Fruit fly (Drosophila melanogaster) whole organism, embryonic: ENCODE measurements around the gene Usp10.

Experiments used
- Aef1 ChIP-seq: fragments of 200-800 bp; sonication (Bioruptor generic); IDR thresholded peaks from 3 replicates; pipeline ENCODE4 v1.3.6; 2022; ENCODE audit warnings: missing biosample characterization, missing genetic modification characterization
- Antp ChIP-seq: fragments of 200-800 bp; sonication (Bioruptor generic); optimal IDR thresholded peaks from 3 replicates; lab custom pipeline; 2016; ENCODE audit warnings: missing biosample characterization, missing genetic modification characterization
- Asciz ChIP-seq: fragments of 200-800 bp; sonication (Bioruptor generic); optimal IDR thresholded peaks from 2 replicates; lab custom pipeline; 2017; ENCODE audit warnings: missing biosample characterization, mild to moderate bottlenecking, missing genetic modification characterization, missing genetic modification reagents
- CG10543 ChIP-seq: fragments of 200-800 bp; sonication (Bioruptor generic); optimal IDR thresholded peaks from 3 replicates; lab custom pipeline; 2017; ENCODE audit warnings: missing biosample characterization, mild to moderate bottlenecking, missing genetic modification characterization, moderate library complexity
- CG12769 ChIP-seq: fragments of 200-800 bp; sonication (Bioruptor generic); optimal IDR thresholded peaks from 2 replicates; lab custom pipeline; 2019; ENCODE audit warnings: missing biosample characterization, mild to moderate bottlenecking, missing genetic modification characterization, moderate library complexity
- CG15073 ChIP-seq: fragments of 200-800 bp; sonication (Bioruptor generic); optimal IDR thresholded peaks from 2 replicates; lab custom pipeline; 2016; ENCODE audit warnings: missing biosample characterization, missing genetic modification characterization
- CG2129 ChIP-seq: fragments of 200-800 bp; sonication (Bioruptor generic); IDR thresholded peaks from 2 replicates; pipeline ENCODE4 v1.3.6; 2022; ENCODE audit warnings: missing biosample characterization, missing genetic modification characterization; ENCODE audit not compliant: partially characterized antibody
- CG3838 ChIP-seq: fragments of 200-800 bp; sonication (Bioruptor generic); optimal IDR thresholded peaks from 3 replicates; lab custom pipeline; 2016; ENCODE audit warnings: missing biosample characterization, missing genetic modification characterization
- CG4617 ChIP-seq: fragments of 200-800 bp; sonication (Bioruptor generic); optimal IDR thresholded peaks from 3 replicates; lab custom pipeline; 2016; ENCODE audit warnings: missing biosample characterization, missing genetic modification characterization, borderline replicate concordance
- CG4854 ChIP-seq: fragments of 200-800 bp; sonication (Bioruptor generic); optimal IDR thresholded peaks from 2 replicates; lab custom pipeline; 2016; ENCODE audit warnings: missing biosample characterization, missing genetic modification characterization, inconsistent platforms
- CG6272 ChIP-seq: fragments of 200-800 bp; sonication (Bioruptor generic); IDR thresholded peaks from 2 replicates; pipeline ENCODE4 v1.3.6; 2022; ENCODE audit warnings: missing biosample characterization, missing genetic modification characterization
- CG7556 ChIP-seq: fragments of 200-800 bp; sonication (Bioruptor generic); optimal IDR thresholded peaks from 2 replicates; lab custom pipeline; 2017; ENCODE audit warnings: missing biosample characterization, mild to moderate bottlenecking, missing genetic modification characterization
- CG7987 ChIP-seq: fragments of 200-800 bp; sonication (Bioruptor generic); optimal IDR thresholded peaks from 2 replicates; lab custom pipeline; 2018; ENCODE audit warnings: missing biosample characterization, mild to moderate bottlenecking, missing genetic modification characterization, moderate library complexity
- CG8388 ChIP-seq: fragments of 200-800 bp; sonication (Bioruptor generic); optimal IDR thresholded peaks from 2 replicates; lab custom pipeline; 2019; ENCODE audit warnings: missing biosample characterization, mild to moderate bottlenecking, missing genetic modification characterization, moderate library complexity
- CkIIα-i1 ChIP-seq: fragments of 200-800 bp; sonication (Bioruptor generic); IDR thresholded peaks from 2 replicates; pipeline ENCODE4 v1.3.6; 2022; ENCODE audit warnings: missing biosample characterization, missing genetic modification characterization
- D ChIP-seq, 2 experiments: fragments of 200-800 bp in 1 of 2; fragments of >200 bp in 1 of 2; sonication (Bioruptor generic) in 1 of 2; optimal IDR thresholded peaks; 2 replicates in 1 of 2; 3 replicates in 1 of 2; lab custom pipeline; 2017; ENCODE audit warnings: mild to moderate bottlenecking in 1 of 2, missing biosample characterization in 1 of 2, missing genetic modification characterization in 1 of 2, missing genetic modification reagents in 1 of 2
- Ets97D ChIP-seq: fragments of 200-800 bp; sonication (Bioruptor generic); optimal IDR thresholded peaks from 3 replicates; lab custom pipeline; 2016; ENCODE audit warnings: missing biosample characterization, missing genetic modification characterization
- HLH4C ChIP-seq: fragments of 200-800 bp; sonication (Bioruptor generic); IDR thresholded peaks from 3 replicates; pipeline ENCODE4 v1.3.6; 2022; ENCODE audit warnings: missing biosample characterization, missing genetic modification characterization; ENCODE audit not compliant: partially characterized antibody
- HLH54F ChIP-seq: fragments of 200-800 bp; sonication (Bioruptor generic); optimal IDR thresholded peaks from 3 replicates; lab custom pipeline; 2016; ENCODE audit warnings: missing biosample characterization, missing genetic modification characterization
- HmgZ ChIP-seq: fragments of 200-800 bp; sonication (Bioruptor generic); optimal IDR thresholded peaks from 2 replicates; lab custom pipeline; 2018; ENCODE audit warnings: missing biosample characterization, mild to moderate bottlenecking, missing genetic modification characterization
- Hmx ChIP-seq: fragments of 200-800 bp; sonication (Bioruptor generic); optimal IDR thresholded peaks from 2 replicates; lab custom pipeline; 2016; ENCODE audit warnings: missing biosample characterization, missing genetic modification characterization
- Hr39 ChIP-seq: fragments of >200 bp; optimal IDR thresholded peaks from 2 replicates; lab custom pipeline; 2017
- Hr78 ChIP-seq, 2 experiments: fragments of 200-800 bp in 1 of 2; fragments of >200 bp in 1 of 2; sonication (Bioruptor generic) in 1 of 2; optimal IDR thresholded peaks; 2 replicates each; lab custom pipeline; 2017 to 2019; ENCODE audit warnings: missing biosample characterization in 2 of 2, missing genetic modification characterization in 2 of 2, mild to moderate bottlenecking in 1 of 2, moderate library complexity in 1 of 2
- NC2β ChIP-seq: fragments of 200-800 bp; sonication (Bioruptor generic); optimal IDR thresholded peaks from 2 replicates; lab custom pipeline; 2016; ENCODE audit warnings: missing biosample characterization, missing genetic modification characterization
- Opbp ChIP-seq: fragments of 200-800 bp; sonication (Bioruptor generic); IDR thresholded peaks from 3 replicates; pipeline ENCODE4 v1.3.6; 2022; ENCODE audit warnings: missing biosample characterization, missing genetic modification characterization; ENCODE audit not compliant: partially characterized antibody
- Pdp1 ChIP-seq, 2 experiments: fragments of 200-800 bp; sonication (Bioruptor generic); optimal IDR thresholded peaks; 3 replicates each; lab custom pipeline; 2016; ENCODE audit warnings: missing biosample characterization in 2 of 2, missing genetic modification characterization in 2 of 2, mild to moderate bottlenecking in 1 of 2, moderate library complexity in 1 of 2
- Poxn ChIP-seq: fragments of 200-800 bp; sonication (Bioruptor generic); IDR thresholded peaks from 2 replicates; pipeline ENCODE4 v1.3.6; 2022; ENCODE audit warnings: missing biosample characterization, missing genetic modification characterization
- Rfx ChIP-seq: fragments of 200-800 bp; sonication (Bioruptor generic); IDR thresholded peaks from 2 replicates; pipeline ENCODE4 v1.3.6; 2022; ENCODE audit warnings: missing biosample characterization, missing genetic modification characterization
- Sox102F ChIP-seq: fragments of 200-800 bp; sonication (Bioruptor generic); optimal IDR thresholded peaks from 2 replicates; lab custom pipeline; 2018; ENCODE audit warnings: missing biosample characterization, mild to moderate bottlenecking, missing genetic modification characterization, moderate library complexity
- ac ChIP-seq: fragments of 200-800 bp; sonication (Bioruptor generic); optimal IDR thresholded peaks from 3 replicates; lab custom pipeline; 2017; ENCODE audit warnings: missing biosample characterization, mild to moderate bottlenecking, missing genetic modification characterization
- btn ChIP-seq: fragments of 200-800 bp; sonication (Bioruptor generic); optimal IDR thresholded peaks from 2 replicates; lab custom pipeline; 2016; ENCODE audit warnings: missing biosample characterization, missing genetic modification characterization
- ci ChIP-seq: fragments of 200-800 bp; sonication (Bioruptor generic); IDR thresholded peaks from 3 replicates; pipeline ENCODE4 v1.3.6; 2022; ENCODE audit warnings: missing biosample characterization, missing genetic modification characterization
- dmrt99B ChIP-seq: fragments of 200-800 bp; sonication (Bioruptor generic); optimal IDR thresholded peaks from 2 replicates; lab custom pipeline; 2018; ENCODE audit warnings: missing biosample characterization, mild to moderate bottlenecking, missing genetic modification characterization, moderate library complexity
- eve ChIP-seq, 2 experiments: fragments of >200 bp; optimal IDR thresholded peaks; 2 replicates each; lab custom pipeline; 2017; ENCODE audit warnings: missing biosample characterization in 2 of 2, missing genetic modification characterization in 2 of 2
- fd3F ChIP-seq: fragments of 200-800 bp; sonication (Bioruptor generic); optimal IDR thresholded peaks from 2 replicates; lab custom pipeline; 2018; ENCODE audit warnings: missing biosample characterization, mild to moderate bottlenecking, missing genetic modification characterization, moderate library complexity
- ham ChIP-seq: fragments of 200-800 bp; sonication (Bioruptor generic); IDR thresholded peaks from 2 replicates; pipeline ENCODE4 v1.3.6; 2022; ENCODE audit warnings: missing biosample characterization, missing genetic modification characterization
- hbn ChIP-seq: fragments of 200-800 bp; sonication (Bioruptor generic); IDR thresholded peaks from 2 replicates; pipeline ENCODE4 v1.3.6; 2022; ENCODE audit warnings: missing biosample characterization, missing genetic modification characterization; ENCODE audit not compliant: partially characterized antibody
- insv ChIP-seq, 2 experiments: fragments of 200-800 bp; sonication (Bioruptor generic); optimal IDR thresholded peaks; 3 replicates each; lab custom pipeline; 2016 to 2018; ENCODE audit warnings: missing biosample characterization in 2 of 2, missing genetic modification characterization in 2 of 2
- jumu ChIP-seq: fragments of 200-800 bp; sonication (Bioruptor generic); optimal IDR thresholded peaks from 3 replicates; lab custom pipeline; 2016; ENCODE audit warnings: missing biosample characterization, missing genetic modification characterization
- knrl ChIP-seq: fragments of 200-800 bp; sonication (Bioruptor generic); IDR thresholded peaks from 3 replicates; pipeline ENCODE4 v1.3.6; 2022; ENCODE audit warnings: missing biosample characterization, missing genetic modification characterization; ENCODE audit not compliant: partially characterized antibody
- mirr ChIP-seq: fragments of 200-800 bp; sonication (Bioruptor generic); optimal IDR thresholded peaks from 3 replicates; lab custom pipeline; 2018; ENCODE audit warnings: missing biosample characterization, mild to moderate bottlenecking, missing genetic modification characterization
- mld ChIP-seq: fragments of 200-800 bp; sonication (Bioruptor generic); IDR thresholded peaks from 3 replicates; pipeline ENCODE4 v1.3.6; 2022; ENCODE audit warnings: missing biosample characterization, missing genetic modification characterization; ENCODE audit not compliant: partially characterized antibody
- pros ChIP-seq: fragments of 200-800 bp; sonication (Bioruptor generic); optimal IDR thresholded peaks from 3 replicates; lab custom pipeline; 2019; ENCODE audit warnings: missing biosample characterization, mild to moderate bottlenecking, missing genetic modification characterization, moderate library complexity
- sd ChIP-seq: fragments of 200-800 bp; sonication (Bioruptor generic); optimal IDR thresholded peaks from 3 replicates; lab custom pipeline; 2018; ENCODE audit warnings: missing biosample characterization, mild to moderate bottlenecking, missing genetic modification characterization, moderate library complexity
- sima ChIP-seq: fragments of 200-800 bp; sonication (Bioruptor generic); optimal IDR thresholded peaks from 2 replicates; lab custom pipeline; 2016; ENCODE audit warnings: missing biosample characterization, missing genetic modification characterization
- sisA ChIP-seq: fragments of 200-800 bp; sonication (Bioruptor generic); IDR thresholded peaks from 2 replicates; pipeline ENCODE4 v1.3.6; 2022; ENCODE audit warnings: missing biosample characterization, missing genetic modification characterization
- sug ChIP-seq: fragments of 200-800 bp; optimal IDR thresholded peaks from 2 replicates; lab custom pipeline; 2019; ENCODE audit warnings: missing biosample characterization, mild to moderate bottlenecking, missing genetic modification characterization, moderate library complexity
- tna ChIP-seq: fragments of 200-800 bp; sonication (Bioruptor generic); IDR thresholded peaks from 2 replicates; pipeline ENCODE4 v1.3.6; 2022; ENCODE audit warnings: missing biosample characterization, missing genetic modification characterization; ENCODE audit not compliant: partially characterized antibody
- vnd ChIP-seq: fragments of 200-800 bp; sonication (Bioruptor generic); IDR thresholded peaks from 3 replicates; pipeline ENCODE4 v1.3.6; 2022; ENCODE audit warnings: missing biosample characterization, missing genetic modification characterization; ENCODE audit not compliant: partially characterized antibody

The Usp10 gene

DNA sequence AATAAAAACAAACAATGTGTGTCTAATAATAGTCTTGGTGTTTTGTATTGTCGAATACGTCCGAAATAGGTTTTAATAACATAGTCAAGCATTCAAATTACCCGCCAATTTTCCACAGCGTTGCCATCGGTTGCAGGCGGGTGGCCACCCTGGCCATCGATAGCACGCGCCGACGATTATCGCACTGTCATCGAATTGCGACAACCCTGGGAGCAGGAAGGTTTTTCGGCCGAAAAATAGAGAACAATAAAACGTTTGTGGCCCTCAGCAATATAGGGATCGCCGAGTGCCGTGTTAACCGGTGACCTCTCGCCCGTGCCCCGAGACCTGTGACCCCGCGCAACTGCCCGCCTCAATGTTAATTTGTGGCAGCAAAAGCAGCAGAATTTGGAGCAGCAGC is at the start of gene Usp10:
Usp10 (plus strand) TSS at position 187 of the 400 bp plus-strand sequence.
- peak; percentile 70 for TF ChIP-seq tna
- no peak for TF ChIP-seq CG8388 (GFP tag; lab: Kevin White, UChicago)
- no peak for TF ChIP-seq Asciz
- no peak for TF ChIP-seq fd3F
- TF ChIP-seq sisA (GFP tag; lab: Robert Waterston, UW), result no peak
- TF ChIP-seq CG10543 (GFP tag; lab: Kevin White, UChicago), result no peak
- TF ChIP-seq CG3838, result no peak
- no peak for TF ChIP-seq ham (GFP tag; lab: Robert Waterston, UW)
- no peak for TF ChIP-seq Antp (GFP tag; lab: Kevin White, UChicago)
- TF ChIP-seq CG15073 (GFP tag; lab: Kevin White, UChicago), result no peak
- no peak for TF ChIP-seq HLH54F (GFP tag; lab: Kevin White, UChicago)
- no peak for TF ChIP-seq sd (tag; lab: Kevin White, UChicago)
- TF ChIP-seq eve (GFP tag; optimal IDR thresholded peaks at IDR 0.05; lab: Kevin White, UChicago), result no peak
- TF ChIP-seq Sox102F, result no peak
- TF ChIP-seq Ets97D (GFP tag; lab: Kevin White, UChicago), result peak; percentile 61
- peak; percentile 15 for TF ChIP-seq sug (tag; lab: Kevin White, UChicago)
- TF ChIP-seq Poxn, result no peak
- TF ChIP-seq CG4854 (GFP tag; lab: Kevin White, UChicago), result no peak
- no peak for TF ChIP-seq CG2129 (GFP tag; lab: Robert Waterston, UW)
- TF ChIP-seq CG6272 (GFP tag; lab: Robert Waterston, UW), result 0 out of 2 replicates have a peak, but pooled peaks have one; percentile 21
- no peak for TF ChIP-seq ac (GFP tag; lab: Kevin White, UChicago)
- TF ChIP-seq Hr39 (lab: Kevin White, UChicago), result no peak
- no peak for TF ChIP-seq dmrt99B (tag; lab: Kevin White, UChicago)
- TF ChIP-seq knrl (GFP tag; lab: Robert Waterston, UW), result peak; percentile 73
- no peak for TF ChIP-seq Aef1 (GFP tag; lab: Robert Waterston, UW)
- no peak for TF ChIP-seq insv (GFP tag; optimal IDR thresholded peaks at IDR 0.05; lab: Kevin White, UChicago)
- peak; percentile 89 for TF ChIP-seq Opbp
- no peak for TF ChIP-seq sima
- TF ChIP-seq Hr78 (GFP tag; optimal IDR thresholded peaks at IDR 0.05; lab: Kevin White, UChicago), result peak in 1 of 2 experiments; percentile 40
- TF ChIP-seq Rfx (GFP tag; lab: Robert Waterston, UW), result peak; percentile 31; the same call in 1 of the 2 replicates
- TF ChIP-seq mld (GFP tag; lab: Robert Waterston, UW), result peak; percentile 58; the same call in 1 of the 3 replicates
- TF ChIP-seq mirr (GFP tag; lab: Kevin White, UChicago), result no peak
- peak; percentile 26 for TF ChIP-seq NC2β
- no peak for TF ChIP-seq CG7556 (GFP tag; lab: Kevin White, UChicago)
- no peak for TF ChIP-seq Hmx
- peak; percentile 71 for TF ChIP-seq HmgZ (tag; lab: Kevin White, UChicago)
- peak; percentile 88 for TF ChIP-seq CG4617
- TF ChIP-seq pros (GFP tag; lab: Kevin White, UChicago), result no peak
- peak; percentile 77 for TF ChIP-seq hbn
- TF ChIP-seq D (optimal IDR thresholded peaks at IDR 0.05; lab: Kevin White, UChicago), result peak; percentile 79
- TF ChIP-seq D (GFP tag; optimal IDR thresholded peaks at IDR 0.05; lab: Kevin White, UChicago), result no peak
- TF ChIP-seq Pdp1 (GFP tag; optimal IDR thresholded peaks at IDR 0.05; lab: Kevin White, UChicago), result peak in 1 of 2 experiments; percentile 38
- no peak for TF ChIP-seq CkIIα-i1 (GFP tag; lab: Robert Waterston, UW)
- TF ChIP-seq btn (GFP tag; lab: Kevin White, UChicago), result no peak
- no peak for TF ChIP-seq jumu (GFP tag; lab: Kevin White, UChicago)
- TF ChIP-seq vnd, result peak; percentile 56; the same call in 2 of the 3 replicates
- TF ChIP-seq CG7987 (GFP tag; lab: Kevin White, UChicago), result peak; percentile 33
- TF ChIP-seq ci, result peak; percentile 54; the same call in 1 of the 3 replicates
- TF ChIP-seq CG12769 (tag; lab: Kevin White, UChicago), result no peak
- TF ChIP-seq HLH4C (GFP tag; lab: Robert Waterston, UW), result peak; percentile 62
